Fruit fly (Drosophila melanogaster): ENCODE measurements around the gene Mrm2.

- TF ChIP-seq tj (GFP tag; optimal IDR thresholded peaks at IDR 0.05) (peak; percentile 64), Clk (GFP tag; optimal IDR thresholded peaks at IDR 0.05) (no peak), toe (GFP tag; optimal IDR thresholded peaks at IDR 0.05) (no peak), pad (GFP tag; optimal IDR thresholded peaks at IDR 0.05) (peak; percentile 29), bab1 (GFP tag; optimal IDR thresholded peaks at IDR 0.05) (peak; percentile 68), Crg-1 (GFP tag; optimal IDR thresholded peaks at IDR 0.05) (no peak), CG14711 (tag; optimal IDR thresholded peaks at IDR 0.05) (no peak), CG1620 (GFP tag; optimal IDR thresholded peaks at IDR 0.05) (no peak), cic (GFP tag; optimal IDR thresholded peaks at IDR 0.05) (peak; percentile 37), CG12768 (GFP tag; optimal IDR thresholded peaks at IDR 0.05) (no peak), CG5204 (GFP tag; optimal IDR thresholded peaks at IDR 0.05) (no peak), kay (GFP tag; ENCODE audit: borderline replicate concordance) (no peak), CG11617 (GFP tag; optimal IDR thresholded peaks at IDR 0.05) (peak; percentile 12), cnc (optimal IDR thresholded peaks at IDR 0.05) (no peak)
Observed at dm6 chr3R:19902926-19903739, 41.7 kb downstream of the Mrm2 start, which contains the start of gene ClpX.

Data from whole organism, adult.